Worm (Caenorhabditis elegans): ENCODE results near the gene EEED8.14.

DNA sequence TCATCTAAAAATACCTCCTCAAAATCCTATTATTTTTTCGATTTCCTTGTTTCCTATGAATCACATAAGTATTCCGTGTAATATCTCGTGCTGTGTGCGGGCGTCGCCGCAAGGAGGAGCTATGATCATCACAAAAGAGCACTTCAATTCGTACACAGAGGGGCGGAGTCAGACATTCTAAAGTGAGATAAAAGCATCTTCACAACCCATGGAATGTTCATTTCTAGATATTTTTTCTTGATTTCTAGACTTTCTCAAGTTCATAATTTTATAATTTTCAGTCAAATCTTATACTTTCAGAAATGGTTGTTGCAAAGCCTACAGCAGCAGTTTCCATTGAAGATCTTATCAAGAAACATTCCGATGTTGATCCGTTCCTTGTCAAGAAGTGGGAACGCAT lies 33.5 kb upstream of the EEED8.14 start, which contains the start of gene cex-1:
- no peak for TF ChIP-seq ceh-9 (tag; optimal IDR thresholded peaks at IDR 0.05)
- TF ChIP-seq rnt-1 (tag; optimal IDR thresholded peaks at IDR 0.05), result no peak
